Worm (Caenorhabditis elegans): ENCODE measurements around the gene srg-28.

DNA sequence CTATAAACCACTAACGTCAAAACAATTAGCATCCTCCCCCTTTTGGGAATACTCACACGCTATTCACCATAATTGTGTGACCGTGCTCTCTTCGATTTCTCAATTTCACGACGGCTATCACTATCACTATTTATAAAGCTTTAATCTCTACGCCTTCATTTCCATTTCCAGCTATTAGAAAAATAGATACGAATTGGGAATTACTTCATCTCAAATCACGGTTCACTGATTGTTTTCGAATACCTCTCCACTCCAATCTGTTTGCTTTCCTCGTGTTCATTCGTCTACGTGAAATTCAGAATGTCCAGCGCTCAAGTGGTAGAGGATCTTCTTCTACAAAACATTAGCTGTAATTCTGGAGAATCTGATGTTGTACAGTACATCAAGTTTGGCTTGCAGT lies 2.2 kb downstream of the srg-28 start, which contains the start of gene srg-29:
- no peak for TF ChIP-seq elt-3 (tag; optimal IDR thresholded peaks at IDR 0.05)
- TF ChIP-seq snpc-4 (tag; optimal IDR thresholded peaks at IDR 0.05) = no peak
